Fruit fly (Drosophila melanogaster) whole organism, prepupa: Measurements from ENCODE around the gene CG15330.

Experiments
- Blimp-1 ChIP-seq: fragments of 200-800 bp; sonication (Bioruptor generic); optimal IDR thresholded peaks from 3 replicates; lab custom pipeline; 2017; ENCODE audit warnings: missing biosample characterization, missing genetic modification characterization, mild to moderate bottlenecking, moderate library complexity, missing genetic modification reagents
- CG10631 ChIP-seq: fragments of 200-800 bp; sonication (Bioruptor generic); optimal IDR thresholded peaks from 2 replicates; lab custom pipeline; 2016; ENCODE audit warnings: missing biosample characterization, missing genetic modification characterization
- CG10669 ChIP-seq: fragments of 200-800 bp; sonication (Bioruptor generic); optimal IDR thresholded peaks from 3 replicates; lab custom pipeline; 2018; ENCODE audit warnings: missing biosample characterization, mild to moderate bottlenecking, missing genetic modification characterization, moderate library complexity
- CG11294 ChIP-seq: fragments of 200-800 bp; sonication (Bioruptor generic); IDR thresholded peaks from 2 replicates; pipeline ENCODE4 v1.3.6; 2022; ENCODE audit warnings: missing biosample characterization, missing genetic modification characterization
- CG11762 ChIP-seq: fragments of 200-800 bp; sonication (Bioruptor generic); optimal IDR thresholded peaks from 3 replicates; lab custom pipeline; 2016; ENCODE audit warnings: missing biosample characterization, missing genetic modification characterization; ENCODE audit not compliant: insufficient read depth
- CG15336 ChIP-seq: fragments of 200-800 bp; sonication (Bioruptor generic); IDR thresholded peaks from 2 replicates; pipeline ENCODE4 v1.3.6; 2022; ENCODE audit warnings: missing biosample characterization, missing genetic modification characterization
- CG1621 ChIP-seq: fragments of 200-800 bp; sonication (Bioruptor generic); optimal IDR thresholded peaks from 3 replicates; lab custom pipeline; 2018; ENCODE audit warnings: missing biosample characterization, mild to moderate bottlenecking, missing genetic modification characterization
- CG16779 ChIP-seq: fragments of 200-800 bp; sonication (Bioruptor generic); optimal IDR thresholded peaks from 3 replicates; lab custom pipeline; 2017; ENCODE audit warnings: missing biosample characterization, mild to moderate bottlenecking, missing genetic modification characterization
- CG3032 ChIP-seq: fragments of 200-800 bp; optimal IDR thresholded peaks from 2 replicates; lab custom pipeline; 2019; ENCODE audit warnings: missing biosample characterization, mild to moderate bottlenecking, missing genetic modification characterization, moderate library complexity
- CG31627 ChIP-seq: fragments of 200-800 bp; sonication (Bioruptor generic); optimal IDR thresholded peaks from 3 replicates; lab custom pipeline; 2016; ENCODE audit warnings: missing biosample characterization, missing genetic modification characterization
- CG34406 ChIP-seq: fragments of 200-800 bp; sonication (Bioruptor generic); optimal IDR thresholded peaks from 3 replicates; lab custom pipeline; 2016; ENCODE audit warnings: missing biosample characterization, missing genetic modification characterization
- CG3919 ChIP-seq: fragments of 200-800 bp; sonication (Bioruptor generic); optimal IDR thresholded peaks from 3 replicates; lab custom pipeline; 2016; ENCODE audit warnings: missing biosample characterization, missing genetic modification characterization
- CG4318 ChIP-seq: fragments of 200-800 bp; sonication (Bioruptor generic); optimal IDR thresholded peaks from 3 replicates; lab custom pipeline; 2017; ENCODE audit warnings: missing biosample characterization, mild to moderate bottlenecking, missing genetic modification characterization
- CG6163 ChIP-seq: fragments of 200-800 bp; sonication (Bioruptor generic); IDR thresholded peaks from 3 replicates; pipeline ENCODE4 v1.3.6; 2022; ENCODE audit warnings: missing biosample characterization, missing genetic modification characterization
- CG6792 ChIP-seq: fragments of 200-800 bp; sonication (Bioruptor generic); optimal IDR thresholded peaks from 3 replicates; lab custom pipeline; 2016; ENCODE audit warnings: missing biosample characterization, missing genetic modification characterization
- CG6854 ChIP-seq: fragments of 200-800 bp; sonication (Bioruptor generic); optimal IDR thresholded peaks from 2 replicates; lab custom pipeline; 2017; ENCODE audit warnings: missing biosample characterization, mild to moderate bottlenecking, missing genetic modification characterization
- CG7368 ChIP-seq: fragments of 200-800 bp; sonication (Bioruptor generic); optimal IDR thresholded peaks from 3 replicates; lab custom pipeline; 2016; ENCODE audit warnings: missing biosample characterization, missing genetic modification characterization
- CG8119 ChIP-seq: fragments of 200-800 bp; sonication (Bioruptor generic); IDR thresholded peaks from 3 replicates; pipeline ENCODE4 v1.3.6; 2022; ENCODE audit warnings: missing biosample characterization, missing genetic modification characterization
- CG8319 ChIP-seq: fragments of 200-800 bp; sonication (Bioruptor generic); optimal IDR thresholded peaks from 3 replicates; lab custom pipeline; 2016; ENCODE audit warnings: missing biosample characterization, missing genetic modification characterization
- CG8632 ChIP-seq: fragments of 200-800 bp; sonication (Bioruptor generic); optimal IDR thresholded peaks from 3 replicates; lab custom pipeline; 2016; ENCODE audit warnings: missing biosample characterization, missing genetic modification characterization
- CG9139 ChIP-seq: fragments of 200-800 bp; sonication (Bioruptor generic); optimal IDR thresholded peaks from 3 replicates; lab custom pipeline; 2017; ENCODE audit warnings: missing biosample characterization, mild to moderate bottlenecking, missing genetic modification characterization
- Eip78C ChIP-seq: fragments of 200-800 bp; sonication (Bioruptor generic); peaks from one replicate; lab custom pipeline; 2016; ENCODE audit warnings: missing biosample characterization, missing genetic modification characterization
- Eip93F ChIP-seq: fragments of 200-800 bp; sonication (Bioruptor generic); optimal IDR thresholded peaks from 2 replicates; lab custom pipeline; 2016; ENCODE audit warnings: missing biosample characterization, mild to moderate bottlenecking, missing genetic modification characterization
- Ets21C ChIP-seq: fragments of 200-800 bp; sonication (Bioruptor generic); optimal IDR thresholded peaks from 3 replicates; lab custom pipeline; 2016; ENCODE audit warnings: missing biosample characterization, missing genetic modification characterization
- Ets96B ChIP-seq: fragments of 200-800 bp; optimal IDR thresholded peaks from 2 replicates; lab custom pipeline; 2019; ENCODE audit warnings: missing biosample characterization, mild to moderate bottlenecking, missing genetic modification characterization, moderate library complexity
- Gug ChIP-seq: fragments of 200-800 bp; sonication (Bioruptor generic); IDR thresholded peaks from 2 replicates; pipeline ENCODE4 v1.3.6; 2022; ENCODE audit warnings: missing biosample characterization, missing genetic modification characterization
- Hr4 ChIP-seq: fragments of 200-800 bp; sonication (Bioruptor generic); optimal IDR thresholded peaks from 3 replicates; lab custom pipeline; 2016; ENCODE audit warnings: missing biosample characterization, missing genetic modification characterization
- Met ChIP-seq: fragments of 200-800 bp; sonication (Bioruptor generic); optimal IDR thresholded peaks from 3 replicates; lab custom pipeline; 2016; ENCODE audit warnings: missing biosample characterization, missing genetic modification characterization
- Smox ChIP-seq: fragments of 200-800 bp; sonication (Bioruptor generic); optimal IDR thresholded peaks from 3 replicates; lab custom pipeline; 2016; ENCODE audit warnings: missing biosample characterization, missing genetic modification characterization
- Sox102F ChIP-seq: fragments of 200-800 bp; sonication (Bioruptor generic); optimal IDR thresholded peaks from 2 replicates; lab custom pipeline; 2016; ENCODE audit warnings: missing biosample characterization, mild to moderate bottlenecking, missing genetic modification characterization
- Sox14 ChIP-seq: fragments of 200-800 bp; sonication (Bioruptor generic); optimal IDR thresholded peaks from 3 replicates; lab custom pipeline; 2016; ENCODE audit warnings: missing biosample characterization, missing genetic modification characterization
- Sox15 ChIP-seq: fragments of 200-800 bp; sonication (Bioruptor generic); optimal IDR thresholded peaks from 3 replicates; lab custom pipeline; 2016; ENCODE audit warnings: missing biosample characterization, missing genetic modification characterization
- achi ChIP-seq: fragments of 200-800 bp; sonication (Bioruptor generic); optimal IDR thresholded peaks from 3 replicates; lab custom pipeline; 2016; ENCODE audit warnings: missing biosample characterization, missing genetic modification characterization
- acj6 ChIP-seq: fragments of 200-800 bp; sonication (Bioruptor generic); optimal IDR thresholded peaks from 3 replicates; lab custom pipeline; 2016; ENCODE audit warnings: missing biosample characterization, missing genetic modification characterization
- cyc ChIP-seq: fragments of 200-800 bp; sonication (Bioruptor generic); optimal IDR thresholded peaks from 3 replicates; lab custom pipeline; 2016; ENCODE audit warnings: missing biosample characterization, missing genetic modification characterization
- dac ChIP-seq: fragments of 200-800 bp; sonication (Bioruptor generic); optimal IDR thresholded peaks from 2 replicates; lab custom pipeline; 2017; ENCODE audit warnings: missing biosample characterization, mild to moderate bottlenecking, missing genetic modification characterization
- dsx ChIP-seq: fragments of 200-800 bp; optimal IDR thresholded peaks from 3 replicates; lab custom pipeline; 2019; ENCODE audit warnings: missing biosample characterization, mild to moderate bottlenecking, missing genetic modification characterization, moderate library complexity; ENCODE audit not compliant: poor library complexity, severe bottlenecking
- esn ChIP-seq: fragments of 200-800 bp; sonication (Bioruptor generic); optimal IDR thresholded peaks from 2 replicates; lab custom pipeline; 2016; ENCODE audit warnings: missing biosample characterization, mild to moderate bottlenecking, missing genetic modification characterization, moderate library complexity
- fd85E ChIP-seq: fragments of 200-800 bp; sonication (Bioruptor generic); optimal IDR thresholded peaks from 3 replicates; lab custom pipeline; 2016; ENCODE audit warnings: missing biosample characterization, missing genetic modification characterization
- fkh ChIP-seq: fragments of 200-800 bp; sonication (Bioruptor generic); optimal IDR thresholded peaks from 3 replicates; lab custom pipeline; 2017; ENCODE audit warnings: missing biosample characterization, mild to moderate bottlenecking, missing genetic modification characterization, moderate library complexity
- net ChIP-seq: fragments of 200-800 bp; sonication (Bioruptor generic); optimal IDR thresholded peaks from 3 replicates; lab custom pipeline; 2016; ENCODE audit warnings: missing biosample characterization, missing genetic modification characterization
- spab ChIP-seq: fragments of 200-800 bp; sonication (Bioruptor generic); optimal IDR thresholded peaks from 2 replicates; lab custom pipeline; 2017; ENCODE audit warnings: missing biosample characterization, mild to moderate bottlenecking, missing genetic modification characterization, missing genetic modification reagents
- svp ChIP-seq: fragments of 200-800 bp; sonication (Bioruptor generic); peaks from one replicate; lab custom pipeline; 2016; ENCODE audit warnings: missing biosample characterization, missing genetic modification characterization
- vri ChIP-seq: fragments of 200-800 bp; sonication (Bioruptor generic); optimal IDR thresholded peaks from 3 replicates; lab custom pipeline; 2016; ENCODE audit warnings: missing biosample characterization, mild to moderate bottlenecking, missing genetic modification characterization

CG15330 gene

DNA sequence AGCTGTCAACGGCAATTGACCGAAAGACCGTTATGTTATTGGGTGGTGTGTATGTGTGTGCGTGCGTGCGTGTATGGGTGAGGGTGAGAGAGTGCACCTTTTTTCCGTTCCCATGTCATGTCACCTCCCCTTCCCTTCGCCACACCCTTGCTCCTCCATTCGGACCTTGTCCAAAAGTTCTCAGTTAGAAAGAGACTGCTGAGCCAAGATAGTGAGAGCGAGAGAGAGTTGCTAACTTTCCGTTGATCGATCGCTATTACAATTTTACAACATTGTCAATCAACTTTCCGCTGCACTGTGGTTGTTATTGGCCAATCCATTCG is 17.4 kb upstream of the CG15330 start (continued):
- TF ChIP-seq CG6163 (GFP tag; lab: Robert Waterston, UW), result 0 out of 3 replicates have a peak, but pooled peaks have one; percentile 4
- TF ChIP-seq CG11762 (GFP tag; lab: Kevin White, UChicago), result no peak
- TF ChIP-seq, all 60 proteins: peak for 5

DNA sequence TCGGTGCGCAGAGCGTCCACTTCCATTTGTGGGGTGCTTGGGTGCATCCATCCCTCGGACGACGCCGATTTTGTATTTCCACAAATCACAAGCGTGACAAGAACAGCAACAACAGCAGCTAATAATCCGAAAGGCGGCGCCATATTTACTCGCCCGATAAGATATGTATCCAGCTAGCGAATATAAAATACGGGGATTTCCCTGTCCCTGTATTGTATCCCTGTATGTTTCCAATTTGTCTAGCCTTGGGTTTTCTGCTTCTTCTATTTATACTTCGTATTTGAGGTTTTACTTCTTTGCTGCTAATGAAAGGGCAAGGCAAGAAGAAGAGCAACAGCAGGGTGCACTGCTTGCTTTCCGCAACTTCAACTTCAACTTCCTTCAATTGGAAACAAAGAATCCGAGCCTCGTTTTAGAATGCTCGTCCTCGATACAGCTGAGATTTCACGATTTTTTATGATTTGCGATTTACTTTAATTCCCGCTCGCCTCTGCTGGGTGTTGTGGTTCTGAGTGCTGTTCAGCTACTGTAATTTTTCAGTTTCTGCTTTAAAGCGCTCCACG is 11.6 kb upstream of the CG15330 start:
- TF ChIP-seq CG8319 (GFP tag; lab: Kevin White, UChicago) (no peak), CG8632 (GFP tag; lab: Kevin White, UChicago) (no peak), Hr4 (GFP tag; lab: Kevin White, UChicago) (no peak)

dm6 chrX:7944772-7945722 is 10.8 kb upstream of the CG15330 start:
- TF ChIP-seq dac (GFP tag; lab: Kevin White, UChicago), result peak; percentile 41
- TF ChIP-seq Ets21C, result peak; percentile 67
- TF ChIP-seq CG6163 (GFP tag; lab: Robert Waterston, UW), result peak; percentile 76; the same call in 1 of the 3 replicates
- peak; percentile 88 for TF ChIP-seq vri (GFP tag; lab: Kevin White, UChicago)
- TF ChIP-seq spab, result peak; percentile 34
- peak; percentile 89 for TF ChIP-seq Eip78C (GFP tag; lab: Kevin White, UChicago)
- peak; percentile 56 for TF ChIP-seq acj6
- peak; percentile 72 for TF ChIP-seq Sox102F (GFP tag; lab: Kevin White, UChicago)
- TF ChIP-seq CG8319 (GFP tag; lab: Kevin White, UChicago), result peak; percentile 40
- TF ChIP-seq Smox, result peak; percentile 68
- peak; percentile 60 for TF ChIP-seq CG6792 (GFP tag; lab: Kevin White, UChicago)
- peak; percentile 72 for TF ChIP-seq fkh (GFP tag; lab: Kevin White, UChicago)
- peak; percentile 68 for TF ChIP-seq Hr4 (GFP tag; lab: Kevin White, UChicago)
- TF ChIP-seq CG10669 (GFP tag; lab: Kevin White, UChicago), result peak; percentile 61
- peak; percentile 93 for TF ChIP-seq svp (GFP tag; lab: Kevin White, UChicago)
- TF ChIP-seq CG8632 (GFP tag; lab: Kevin White, UChicago), result peak; percentile 36
- no peak for TF ChIP-seq CG9139 (GFP tag; lab: Kevin White, UChicago)
- TF ChIP-seq CG31627 (GFP tag; lab: Kevin White, UChicago), result peak; percentile 75
- TF ChIP-seq Sox14 (GFP tag; lab: Kevin White, UChicago), result peak; percentile 66
- no peak for TF ChIP-seq fd85E (GFP tag; lab: Kevin White, UChicago)
- peak; percentile 47; the same call in 2 of the 3 replicates for TF ChIP-seq CG8119 (GFP tag; lab: Robert Waterston, UW)
- TF ChIP-seq CG1621 (tag; lab: Kevin White, UChicago), result peak; percentile 40
- peak; percentile 39 for TF ChIP-seq Sox15 (GFP tag; lab: Kevin White, UChicago)
- peak; percentile 42 for TF ChIP-seq net (GFP tag; lab: Kevin White, UChicago)
- TF ChIP-seq CG11294 (GFP tag; lab: Robert Waterston, UW), result no peak
- TF ChIP-seq CG11762 (GFP tag; lab: Kevin White, UChicago), result peak; percentile 45
- TF ChIP-seq Blimp-1 (GFP tag; lab: Kevin White, UChicago), result peak; percentile 55
- TF ChIP-seq CG6854 (GFP tag; lab: Kevin White, UChicago), result peak; percentile 35
- TF ChIP-seq Gug, result peak; percentile 29; the same call in 1 of the 2 replicates
- TF ChIP-seq esn (GFP tag; lab: Kevin White, UChicago), result peak; percentile 69
- TF ChIP-seq CG4318 (GFP tag; lab: Kevin White, UChicago), result peak; percentile 43
- peak; percentile 71 for TF ChIP-seq Met (GFP tag; lab: Kevin White, UChicago)
- TF ChIP-seq CG3919, result peak; percentile 47
- TF ChIP-seq CG34406 (GFP tag; lab: Kevin White, UChicago), result peak; percentile 49
- TF ChIP-seq achi (GFP tag; lab: Kevin White, UChicago), result peak; percentile 65
- peak; percentile 54 for TF ChIP-seq CG3032
- TF ChIP-seq CG10631 (GFP tag; lab: Kevin White, UChicago), result peak; percentile 66
- TF ChIP-seq CG7368 (GFP tag; lab: Kevin White, UChicago), result peak; percentile 61
- TF ChIP-seq CG15336, result peak; percentile 60
- TF ChIP-seq cyc, result peak; percentile 75
- peak; percentile 58 for TF ChIP-seq CG16779
- peak; percentile 64 for TF ChIP-seq dsx (GFP tag; lab: Kevin White, UChicago)
- peak; percentile 54 for TF ChIP-seq Eip93F (GFP tag; lab: Kevin White, UChicago)
- peak; percentile 43 for TF ChIP-seq Ets96B
